Worm (Caenorhabditis elegans): ENCODE measurements around the gene srz-97.

The srz-97 gene

DNA sequence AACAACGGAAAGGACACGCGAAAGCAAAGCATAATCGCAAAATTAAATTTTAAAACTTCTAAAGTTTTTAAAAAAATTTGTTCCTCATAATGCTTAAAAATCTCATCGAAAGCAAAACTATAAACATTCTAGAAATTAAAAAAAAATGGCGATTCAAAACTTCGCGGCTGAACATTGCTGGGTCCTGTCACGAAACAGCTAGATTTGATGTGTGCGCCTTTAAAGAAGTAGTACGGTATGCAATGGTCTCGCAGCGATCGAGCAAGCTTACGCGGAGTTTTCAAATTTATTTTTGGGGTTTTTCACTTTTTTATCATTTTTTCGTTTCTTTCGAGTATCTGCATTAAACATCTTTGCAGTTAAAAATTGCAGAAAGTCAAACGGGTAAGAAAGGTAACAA, 11.0 kb downstream of the srz-97 start, which contains the start of gene coh-3 (continued):
- TF ChIP-seq nfyb-1 (GFP tag; IDR thresholded peaks at IDR 0.05) (no peak), him-1 (tag; optimal IDR thresholded peaks at IDR 0.05) (peak; percentile 53), hmg-1.2 (GFP tag; IDR thresholded peaks at IDR 0.05) (peak; percentile 49; the same call in 1 of the 2 replicates), ZK185.1 (tag; optimal IDR thresholded peaks at IDR 0.05; ENCODE audit: poor library complexity, severe bottlenecking) (no peak), nhr-179 (tag; optimal IDR thresholded peaks at IDR 0.05) (no peak), nhr-80 (tag; optimal IDR thresholded peaks at IDR 0.05) (no peak), lin-40 (tag; optimal IDR thresholded peaks at IDR 0.05) (no peak), madf-6 (GFP tag; IDR thresholded peaks at IDR 0.05) (peak; percentile 99), ceh-100 (GFP tag; IDR thresholded peaks at IDR 0.05) (peak; percentile 57; the same call in 1 of the 2 replicates), nfya-2 (GFP tag; IDR thresholded peaks at IDR 0.05) (no peak), lsy-27 (tag; optimal IDR thresholded peaks at IDR 0.05; ENCODE audit: borderline replicate concordance, insufficient read depth) (no peak), C17E4.6 (GFP tag; IDR thresholded peaks at IDR 0.05) (peak; percentile 78; the same call in 1 of the 2 replicates)

DNA sequence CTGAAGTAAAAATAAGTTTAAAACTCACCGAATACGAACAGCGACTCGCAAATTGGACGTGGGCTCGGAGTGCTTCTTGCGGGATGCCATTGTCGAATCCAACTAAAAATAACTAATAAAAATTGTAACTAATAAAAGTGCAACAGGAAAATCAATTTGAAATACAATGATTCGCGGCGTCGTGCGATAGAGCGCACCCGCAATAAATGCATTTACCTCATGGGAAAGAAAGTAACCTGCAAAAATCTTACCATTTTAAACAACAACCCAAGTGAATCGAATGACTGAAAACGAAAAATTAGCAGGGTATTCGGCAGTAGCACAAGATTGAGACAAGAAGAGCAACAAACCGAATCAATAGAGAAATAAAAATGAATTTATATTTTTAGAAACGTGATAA, 11.4 kb downstream of the srz-97 start, which contains the start of gene bmk-1:
Gene bmk-1 (minus strand): TSS at position 359 of the 400 bp plus-strand sequence.
- TF ChIP-seq mcd-1 (GFP tag; IDR thresholded peaks at IDR 0.05) (peak; percentile 6; the same call in 1 of the 2 replicates), die-1 (tag; optimal IDR thresholded peaks at IDR 0.05) (no peak), madf-6 (GFP tag; IDR thresholded peaks at IDR 0.05) (0 out of 2 replicates have a peak, but pooled peaks have one; percentile 32), rcor-1 (GFP tag; IDR thresholded peaks at IDR 0.05) (no peak), aptf-2 (GFP tag; conservative IDR thresholded peaks at IDR 0.05) (0 out of 2 replicates have a peak, but pooled peaks have one; percentile 36), efl-1 (GFP tag; optimal IDR thresholded peaks at IDR 0.05) (peak; percentile 21)

DNA sequence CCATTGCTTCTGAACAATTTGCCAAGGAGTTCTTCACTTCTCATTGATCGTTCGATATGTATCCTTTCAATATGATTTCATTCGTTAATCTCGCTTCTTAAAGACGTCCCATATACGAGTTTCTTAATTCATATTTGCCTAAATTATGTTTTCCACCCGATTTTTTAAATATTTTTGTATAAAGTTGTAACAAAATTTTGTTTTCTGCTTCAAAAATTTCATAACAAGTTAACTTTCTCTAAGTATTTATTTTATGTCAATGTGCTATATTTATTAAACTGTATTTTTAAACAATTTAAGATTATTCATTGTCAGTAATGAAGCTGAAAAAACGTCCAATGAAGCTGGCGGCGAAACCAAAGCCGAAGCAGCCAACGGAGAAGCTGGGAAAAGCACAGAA, 18.6 kb downstream of the srz-97 start, which contains the start of gene F23B12.7:
Gene F23B12.7 (plus strand): TSS at position 301 of the 400 bp plus-strand sequence.
- TF ChIP-seq B0019.2 (GFP tag; conservative IDR thresholded peaks at IDR 0.05), result no peak
- TF ChIP-seq attf-3 (GFP tag; conservative IDR thresholded peaks at IDR 0.05), result no peak
- no peak for TF ChIP-seq madf-6 (GFP tag; IDR thresholded peaks at IDR 0.05)
- no peak for TF ChIP-seq C17E4.6 (GFP tag; IDR thresholded peaks at IDR 0.05)
- no peak for TF ChIP-seq F23B12.7 (tag; optimal IDR thresholded peaks at IDR 0.05; ENCODE audit: insufficient read depth)
- no peak for TF ChIP-seq egl-18 (GFP tag; IDR thresholded peaks at IDR 0.05)
- no peak for TF ChIP-seq attf-5 (GFP tag; optimal IDR thresholded peaks at IDR 0.05)
- TF ChIP-seq xnd-1 (tag; optimal IDR thresholded peaks at IDR 0.05), result no peak

DNA sequence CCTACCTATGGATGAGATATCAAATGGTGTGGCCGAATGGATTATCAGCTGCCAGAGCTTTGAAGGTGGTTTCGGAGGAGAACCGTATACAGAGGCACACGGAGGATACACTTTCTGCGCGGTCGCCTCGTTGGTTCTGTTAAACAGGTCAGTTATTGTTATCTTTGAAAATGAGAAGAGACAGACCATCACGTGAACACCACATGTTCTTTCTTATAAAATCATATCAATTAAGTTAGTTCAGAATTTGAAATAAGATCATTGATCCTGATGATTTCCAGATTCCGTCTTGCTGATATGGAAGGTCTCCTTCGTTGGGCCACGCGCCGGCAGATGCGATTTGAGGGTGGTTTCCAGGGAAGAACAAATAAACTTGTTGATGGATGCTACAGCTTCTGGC, 19.4 kb downstream of the srz-97 start:
- TF ChIP-seq ztf-26 (tag; optimal IDR thresholded peaks at IDR 0.05), result peak; percentile 25
- no peak for TF ChIP-seq lir-1 (GFP tag; conservative IDR thresholded peaks at IDR 0.05)

DNA sequence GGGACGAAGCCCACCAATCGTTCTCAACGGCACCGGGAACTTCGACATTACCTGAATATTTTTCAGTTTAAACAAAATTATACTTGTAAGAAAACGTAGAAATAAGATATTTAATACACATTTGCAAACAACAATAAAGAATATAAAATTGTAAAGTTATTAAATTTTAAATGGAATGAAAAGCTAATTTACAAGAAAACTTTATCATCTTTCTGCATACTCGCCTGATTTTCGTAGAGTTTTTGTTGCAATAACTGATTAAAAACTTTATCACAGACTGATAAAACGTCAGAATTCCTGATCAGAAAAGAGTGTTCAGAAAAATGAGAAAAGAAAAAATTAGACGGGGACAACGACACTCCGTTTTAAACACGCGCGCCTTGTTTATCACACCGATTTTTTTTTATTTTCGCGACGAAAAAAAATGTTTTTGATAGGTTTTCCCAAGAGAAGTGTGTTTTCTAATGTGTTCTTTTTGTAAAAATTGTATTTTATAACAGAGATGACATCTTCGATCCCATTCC, 20.7 kb downstream of the srz-97 start, which contains the start of the genes dlat-1 and fntb-1:
Gene dlat-1 (minus strand): TSS at position 51 of the 524 bp plus-strand sequence.
Gene fntb-1 (plus strand): TSS at position 412 of the 524 bp plus-strand sequence.
- TF ChIP-seq zfh-2 (GFP tag; conservative IDR thresholded peaks at IDR 0.05) (no peak), F57A8.1 (GFP tag; optimal IDR thresholded peaks at IDR 0.05) (no peak), ztf-18 (tag; optimal IDR thresholded peaks at IDR 0.05) (no peak), snpc-4 (GFP tag; optimal IDR thresholded peaks at IDR 0.05) (no peak), snpc-4 (tag; optimal IDR thresholded peaks at IDR 0.05) (peak in 1 of 4 experiments; percentile 6), aptf-2 (GFP tag; conservative IDR thresholded peaks at IDR 0.05) (no peak), tlf-1 (GFP tag; optimal IDR thresholded peaks at IDR 0.05) (no peak), F52B5.7 (tag; optimal IDR thresholded peaks at IDR 0.05) (no peak), akir-1 (GFP tag; optimal IDR thresholded peaks at IDR 0.05) (no peak), F23B12.7 (tag; optimal IDR thresholded peaks at IDR 0.05; ENCODE audit: insufficient read depth) (no peak), F49E8.2 (tag; optimal IDR thresholded peaks at IDR 0.05; ENCODE audit: insufficient read depth) (no peak), zim-3 (tag; optimal IDR thresholded peaks at IDR 0.05) (no peak), nhr-80 (tag; optimal IDR thresholded peaks at IDR 0.05) (peak; percentile 78), madf-8 (GFP tag; conservative IDR thresholded peaks at IDR 0.05) (no peak), hlh-12 (tag; optimal IDR thresholded peaks at IDR 0.05) (no peak), K12H6.12 (tag; optimal IDR thresholded peaks at IDR 0.05) (no peak), nhr-90 (tag; optimal IDR thresholded peaks at IDR 0.05) (no peak), attf-3 (GFP tag; conservative IDR thresholded peaks at IDR 0.05) (peak; percentile 89), egl-44 (GFP tag; IDR thresholded peaks at IDR 0.05) (no peak), F10E7.11 (tag; optimal IDR thresholded peaks at IDR 0.05) (no peak), him-1 (tag; optimal IDR thresholded peaks at IDR 0.05) (no peak)
